Fruit fly (Drosophila melanogaster): Measurements from ENCODE around the gene CG6283.

CG6283 gene

DNA sequence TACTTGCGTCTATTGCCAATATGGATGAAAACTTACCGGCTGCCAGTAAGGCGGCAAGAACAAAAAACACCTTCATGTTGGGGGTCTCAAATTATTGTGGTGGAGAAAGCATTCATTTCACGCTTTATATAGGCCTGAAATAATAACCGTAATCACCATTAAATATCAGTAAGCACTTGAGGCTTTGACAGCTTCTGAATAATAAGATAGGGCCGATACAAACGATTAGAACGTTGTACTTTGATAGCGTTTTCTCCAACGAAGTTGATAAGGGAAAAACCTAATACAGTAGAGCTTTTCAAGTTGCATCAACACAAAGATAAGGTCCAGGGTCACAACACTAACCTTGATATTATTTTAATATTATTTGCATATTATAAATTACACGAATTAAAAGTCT, at the start of gene CG6283:
CG6283 (minus strand) TSS at position 101 of the 400 bp plus-strand sequence.
- TF ChIP-seq Crg-1 (GFP tag; optimal IDR thresholded peaks at IDR 0.05) (no peak), Clk (GFP tag; optimal IDR thresholded peaks at IDR 0.05) (no peak), CG33017 (tag; optimal IDR thresholded peaks at IDR 0.05) (no peak), kay (GFP tag; ENCODE audit: borderline replicate concordance) (peak; percentile 28)

DNA sequence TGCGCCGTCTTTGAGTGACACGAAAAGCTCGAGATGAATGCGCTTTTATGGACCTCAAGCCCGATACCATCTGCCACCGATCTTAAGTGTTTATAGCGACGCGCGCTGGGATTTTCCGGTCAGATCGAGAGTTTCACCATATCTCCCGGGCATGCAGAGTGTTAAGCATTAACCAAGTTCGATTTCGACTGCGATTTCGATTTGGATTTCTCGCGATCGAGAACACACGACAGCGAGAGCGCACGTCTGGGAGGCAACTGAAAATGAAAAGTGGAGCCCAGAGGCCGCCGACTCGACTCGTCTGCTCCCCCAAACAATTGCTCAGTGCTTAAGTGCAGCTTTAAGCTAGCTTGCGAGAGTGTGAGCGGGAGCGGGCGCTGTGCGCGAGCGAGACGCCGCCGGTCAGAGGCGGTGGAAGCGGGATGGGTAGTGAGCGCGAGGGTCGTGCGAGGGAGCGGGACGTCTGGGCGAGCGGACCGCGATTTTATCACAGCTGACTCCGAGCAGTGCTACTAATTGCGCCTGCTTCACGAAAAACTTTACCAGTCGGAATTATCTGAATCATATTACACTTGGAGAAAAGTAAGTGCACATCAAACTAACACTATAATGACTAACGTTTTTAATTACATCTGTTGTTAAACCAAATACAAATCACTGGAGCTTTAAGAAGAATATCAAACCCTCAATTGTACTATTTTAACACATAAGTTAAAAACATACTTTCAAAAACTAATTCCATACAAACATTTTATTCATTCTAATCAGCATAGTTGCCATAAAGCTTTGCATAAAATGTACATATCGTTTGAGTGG, 48.8 kb upstream of the CG6283 start, which contains the start of gene spz:
spz (minus strand) TSS at position 261 of the 816 bp plus-strand sequence.
- TF ChIP-seq CG12768 (GFP tag; optimal IDR thresholded peaks at IDR 0.05) (peak; percentile 11), ovo (GFP tag; optimal IDR thresholded peaks at IDR 0.05) (peak; percentile 40), cnc (optimal IDR thresholded peaks at IDR 0.05) (no peak), CG14711 (tag; optimal IDR thresholded peaks at IDR 0.05) (no peak), Clk (GFP tag; optimal IDR thresholded peaks at IDR 0.05) (no peak), bab1 (GFP tag; optimal IDR thresholded peaks at IDR 0.05) (peak; percentile 31), CG11617 (GFP tag; optimal IDR thresholded peaks at IDR 0.05) (no peak), pad (GFP tag; optimal IDR thresholded peaks at IDR 0.05) (peak; percentile 46)

DNA sequence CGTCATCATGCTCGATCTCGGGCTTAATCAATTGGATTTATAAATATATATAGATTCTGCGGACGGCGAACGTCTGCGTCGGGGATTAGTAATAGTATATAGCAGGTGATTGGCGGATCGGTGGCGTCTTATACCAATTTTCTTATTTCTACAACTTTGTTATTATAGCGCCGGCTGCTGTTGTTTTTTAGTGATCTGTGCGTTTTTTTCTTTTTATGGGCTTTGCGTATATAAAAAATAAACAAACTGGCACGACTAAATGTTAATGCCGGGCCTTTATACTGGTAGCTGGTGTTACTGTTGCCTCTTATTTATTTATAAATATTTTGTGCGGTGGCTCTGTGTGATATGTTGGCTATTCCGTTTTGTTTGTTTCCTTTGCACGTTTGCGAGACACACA, 48.0 kb upstream of the CG6283 start:
- peak; percentile 75 for TF ChIP-seq kay (GFP tag; ENCODE audit: borderline replicate concordance)
- TF ChIP-seq pad (GFP tag; optimal IDR thresholded peaks at IDR 0.05) = no peak
- TF ChIP-seq cic (GFP tag; optimal IDR thresholded peaks at IDR 0.05) = no peak

DNA sequence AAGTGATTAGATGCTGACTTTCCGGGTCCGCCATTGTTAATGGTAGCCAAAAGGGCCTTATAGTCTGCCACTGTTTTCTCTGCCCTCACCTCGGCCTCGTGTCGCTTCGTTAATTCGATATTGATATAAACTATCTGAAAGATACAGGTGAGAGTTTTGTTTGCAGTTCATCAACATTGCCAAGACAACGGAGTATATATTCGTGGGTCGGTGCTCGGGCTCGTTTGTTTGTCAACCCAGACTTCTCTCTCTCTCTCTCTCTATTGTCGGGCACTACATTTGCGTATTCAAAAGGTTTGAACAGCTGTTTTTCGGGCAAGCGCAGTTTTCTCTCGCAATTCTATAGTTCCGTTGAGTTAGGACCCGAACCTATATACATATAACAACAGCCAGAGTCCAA, 46.2 kb upstream of the CG6283 start:
- TF ChIP-seq pad (GFP tag; optimal IDR thresholded peaks at IDR 0.05) (no peak), CG14711 (tag; optimal IDR thresholded peaks at IDR 0.05) (peak; percentile 8), Hr96 (GFP tag; optimal IDR thresholded peaks at IDR 0.05) (no peak), CG7045 (GFP tag; optimal IDR thresholded peaks at IDR 0.05) (no peak)

DNA sequence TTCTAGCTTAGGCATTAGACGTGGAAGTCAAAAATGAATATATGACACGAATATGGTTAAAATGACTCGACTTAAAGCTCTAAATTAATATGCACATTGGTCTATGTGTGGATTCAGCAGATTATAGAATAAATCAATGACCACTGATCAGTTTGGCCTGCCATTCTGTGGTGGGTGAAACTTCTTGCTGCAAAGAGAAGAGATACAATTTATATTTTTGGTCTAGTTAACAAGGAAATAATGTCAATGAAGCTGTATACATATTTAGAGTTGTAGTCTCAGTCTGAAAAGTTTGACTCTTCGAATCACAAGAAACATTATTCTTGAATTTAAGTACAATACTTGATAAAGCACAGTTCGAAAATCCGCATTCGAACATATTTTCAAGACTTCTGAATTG, 44.0 kb upstream of the CG6283 start, which contains the start of gene CG43935:
CG43935 (plus strand) TSS at position 301 of the 400 bp plus-strand sequence.
- TF ChIP-seq pad (GFP tag; optimal IDR thresholded peaks at IDR 0.05) (no peak), Clk (GFP tag; optimal IDR thresholded peaks at IDR 0.05) (no peak), CG12768 (GFP tag; optimal IDR thresholded peaks at IDR 0.05) (no peak), Hr96 (GFP tag; optimal IDR thresholded peaks at IDR 0.05) (no peak), CG1620 (GFP tag; optimal IDR thresholded peaks at IDR 0.05) (no peak), bab1 (GFP tag; optimal IDR thresholded peaks at IDR 0.05) (no peak), cic (GFP tag; optimal IDR thresholded peaks at IDR 0.05) (no peak), CG7101 (tag; optimal IDR thresholded peaks at IDR 0.05) (no peak), CG14711 (tag; optimal IDR thresholded peaks at IDR 0.05) (no peak), CG7045 (GFP tag; optimal IDR thresholded peaks at IDR 0.05) (no peak), CG11617 (GFP tag; optimal IDR thresholded peaks at IDR 0.05) (no peak), ovo (GFP tag; optimal IDR thresholded peaks at IDR 0.05) (no peak)

DNA sequence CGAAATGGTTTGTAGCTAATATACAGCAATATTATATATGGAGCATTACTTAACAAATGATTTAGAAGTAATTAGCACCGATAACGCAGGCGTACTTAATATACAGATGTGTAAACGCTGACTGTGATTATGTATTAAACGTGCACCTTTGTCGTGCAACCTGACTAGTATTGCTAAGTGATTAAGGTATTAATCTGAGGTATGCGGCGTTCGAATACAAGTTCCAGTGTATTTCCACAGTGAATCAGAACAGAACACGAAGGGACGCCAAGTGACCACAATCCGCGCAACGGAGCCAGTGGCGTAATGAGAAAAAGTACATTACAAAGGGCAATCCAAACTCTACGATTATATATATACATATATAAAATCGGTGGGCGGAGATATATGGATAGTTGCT, 42.9 kb upstream of the CG6283 start, which contains the start of gene Nep5:
Nep5 (minus strand) TSS at position 101 of the 400 bp plus-strand sequence.
- TF ChIP-seq cic (GFP tag; optimal IDR thresholded peaks at IDR 0.05) = no peak
- no peak for TF ChIP-seq pad (GFP tag; optimal IDR thresholded peaks at IDR 0.05)
- no peak for TF ChIP-seq CG7045 (GFP tag; optimal IDR thresholded peaks at IDR 0.05)
- no peak for TF ChIP-seq cnc (optimal IDR thresholded peaks at IDR 0.05)
- TF ChIP-seq CG7101 (tag; optimal IDR thresholded peaks at IDR 0.05) = no peak

DNA sequence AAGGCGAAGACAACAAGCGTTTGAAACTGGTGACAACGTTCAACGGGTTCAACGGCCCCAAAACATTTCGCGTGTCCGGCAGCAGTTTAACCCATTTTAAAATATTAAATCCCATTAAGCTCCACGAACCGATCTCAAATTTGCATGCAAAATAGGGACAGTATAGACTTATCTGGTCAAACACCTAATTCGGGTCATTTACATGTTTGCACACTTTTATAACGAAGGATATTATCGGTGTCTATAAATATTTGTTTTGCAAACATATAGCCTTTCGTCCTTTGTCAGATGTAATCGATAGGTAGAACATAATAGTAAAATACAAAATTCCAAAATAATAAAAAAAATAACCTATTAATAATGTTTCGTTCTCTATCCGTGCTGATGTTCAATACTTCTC, 40.7 kb upstream of the CG6283 start, which contains the start of gene CG34292:
CG34292 (plus strand) TSS at position 301 of the 400 bp plus-strand sequence.
- no peak for TF ChIP-seq kay (GFP tag; ENCODE audit: borderline replicate concordance)
- no peak for TF ChIP-seq CG7101 (tag; optimal IDR thresholded peaks at IDR 0.05)
- no peak for TF ChIP-seq toe (GFP tag; optimal IDR thresholded peaks at IDR 0.05)
- no peak for TF ChIP-seq Clk (GFP tag; optimal IDR thresholded peaks at IDR 0.05)
- TF ChIP-seq cnc (optimal IDR thresholded peaks at IDR 0.05) = no peak
- no peak for TF ChIP-seq tj (GFP tag; optimal IDR thresholded peaks at IDR 0.05)
- TF ChIP-seq CG33017 (tag; optimal IDR thresholded peaks at IDR 0.05) = no peak
- no peak for TF ChIP-seq CG7045 (GFP tag; optimal IDR thresholded peaks at IDR 0.05)
- TF ChIP-seq CG14711 (tag; optimal IDR thresholded peaks at IDR 0.05) = no peak
- TF ChIP-seq pad (GFP tag; optimal IDR thresholded peaks at IDR 0.05) = no peak
- TF ChIP-seq ovo (GFP tag; optimal IDR thresholded peaks at IDR 0.05) = no peak
- no peak for TF ChIP-seq CG1620 (GFP tag; optimal IDR thresholded peaks at IDR 0.05)
- no peak for TF ChIP-seq Hr96 (GFP tag; optimal IDR thresholded peaks at IDR 0.05)
- TF ChIP-seq Mnt (GFP tag; optimal IDR thresholded peaks at IDR 0.05) = no peak
- no peak for TF ChIP-seq CG11617 (GFP tag; optimal IDR thresholded peaks at IDR 0.05)
- TF ChIP-seq CG5204 (GFP tag; optimal IDR thresholded peaks at IDR 0.05) = no peak
- TF ChIP-seq cic (GFP tag; optimal IDR thresholded peaks at IDR 0.05) = no peak

Data from whole organism, adult.